Fruit fly (Drosophila melanogaster) S2 (cell line): ENCODE results near the gene Snx17.

Experiments
- CG8478 ChIP-seq: fragments of >200 bp; optimal IDR thresholded peaks from 2 replicates; lab custom pipeline; 2018
- CTCF ChIP-seq, 2 experiments: fragments of >200 bp; optimal IDR thresholded peaks; 2 replicates each; lab custom pipeline; 2018

DNA sequence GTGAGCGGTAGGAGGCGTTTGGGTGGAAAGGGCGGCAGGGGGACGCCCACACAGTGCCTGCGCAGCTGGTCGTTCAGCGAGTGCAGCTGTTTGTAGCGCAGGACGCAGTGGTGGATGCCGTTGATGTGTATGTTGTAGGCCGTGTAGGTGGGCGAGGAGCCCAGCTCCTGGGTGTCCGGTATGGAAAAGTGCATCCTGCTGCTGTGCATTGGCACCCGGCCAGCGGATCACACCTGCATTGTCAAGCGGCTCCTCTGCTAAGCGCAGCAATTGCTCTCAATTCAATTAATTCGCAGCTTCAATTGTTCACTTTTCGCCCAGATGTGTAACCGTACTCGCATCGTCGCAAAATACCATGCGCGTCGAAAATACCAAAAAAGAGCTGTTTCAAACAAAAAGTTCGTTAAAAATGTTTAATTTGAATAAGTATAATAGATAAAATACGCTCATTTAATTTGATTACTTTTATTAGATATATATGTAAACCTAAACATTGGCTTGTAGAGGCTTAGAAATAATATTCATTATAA, at the start of gene Snx17:
- TF ChIP-seq CTCF (optimal IDR thresholded peaks at IDR 0.05; lab: Kevin White, UChicago) (no peak), CG8478 (lab: Kevin White, UChicago) (no peak)
